Fruit fly (Drosophila melanogaster) whole organism: Measurements from ENCODE around the gene CG31388.

Experiments used
- CG8478 ChIP-seq: fragments of >200 bp; optimal IDR thresholded peaks from 2 replicates; lab custom pipeline; 2018; ENCODE audit warnings: inconsistent platforms
- Dll ChIP-seq: fragments of >200 bp; optimal IDR thresholded peaks from 2 replicates; lab custom pipeline; 2017
- EcR ChIP-seq, 2 experiments: fragments of >200 bp; optimal IDR thresholded peaks; 2 replicates each; lab custom pipeline; 2017; ENCODE audit warnings: missing biosample characterization in 2 of 2, missing genetic modification characterization in 2 of 2, missing genetic modification reagents in 2 of 2
- pan ChIP-seq: fragments of >200 bp; optimal IDR thresholded peaks from 2 replicates; lab custom pipeline; 2017
- psq ChIP-seq: fragments of >200 bp; optimal IDR thresholded peaks from 2 replicates; lab custom pipeline; 2017
- usp ChIP-seq: fragments of >200 bp; optimal IDR thresholded peaks from 2 replicates; lab custom pipeline; 2017; ENCODE audit warnings: missing biosample characterization, missing genetic modification characterization, mixed read lengths

Gene CG31388

DNA sequence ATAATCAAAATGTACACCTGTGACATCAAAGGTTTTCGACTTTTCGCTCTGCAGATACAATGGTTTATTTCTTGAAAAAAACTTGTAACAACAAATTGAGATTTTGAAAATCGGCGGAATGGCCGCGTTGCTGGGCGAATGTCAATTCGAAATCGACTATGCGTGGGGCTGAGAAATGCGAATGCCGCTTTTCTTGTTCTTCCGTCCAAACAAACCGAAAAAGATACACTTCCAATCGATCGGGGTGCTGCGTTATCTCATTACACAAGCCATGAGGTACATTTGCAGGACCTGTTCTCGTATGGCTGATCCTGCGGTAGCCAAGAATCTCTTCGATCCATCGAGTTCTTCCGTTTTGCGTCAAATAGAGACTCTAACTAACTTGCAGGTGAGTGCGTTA is at the start of gene CG31388:
TSS of gene CG31388 (plus strand) at position 218 of the 400 bp plus-strand sequence.
- TF ChIP-seq usp (GFP tag; lab: Kevin White, UChicago) (no peak), Dll (lab: Kevin White, UChicago) (no peak), pan (lab: Kevin White, UChicago) (no peak), psq (lab: Kevin White, UChicago) (no peak), EcR (GFP tag; optimal IDR thresholded peaks at IDR 0.05; lab: Kevin White, UChicago) (no peak)

DNA sequence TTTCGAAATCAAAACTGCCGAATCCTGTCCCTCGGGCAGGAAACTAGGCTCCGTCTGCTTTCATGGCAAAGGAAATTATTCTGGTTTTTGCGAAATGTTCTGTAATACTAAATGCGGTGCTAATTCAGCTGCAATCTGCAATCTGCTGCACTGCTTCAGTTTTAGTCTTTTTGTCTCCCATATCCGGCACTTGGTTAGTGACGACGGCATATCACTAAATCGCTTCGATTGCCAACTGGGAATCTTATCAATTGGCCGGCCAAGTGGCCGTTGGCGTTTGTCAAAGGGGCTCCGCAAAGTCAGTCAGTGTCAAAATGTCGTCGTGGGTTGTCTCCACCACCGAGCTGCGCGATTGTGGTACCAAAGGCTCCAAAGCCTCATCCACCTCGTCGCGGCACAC is 41.8 kb upstream of the CG31388 start, which contains the start of gene CG18577:
TSS of gene CG18577 (plus strand) at position 301 of the 400 bp plus-strand sequence.
- TF ChIP-seq Dll (lab: Kevin White, UChicago) (no peak), usp (GFP tag; lab: Kevin White, UChicago) (no peak), CG8478 (no peak)

DNA sequence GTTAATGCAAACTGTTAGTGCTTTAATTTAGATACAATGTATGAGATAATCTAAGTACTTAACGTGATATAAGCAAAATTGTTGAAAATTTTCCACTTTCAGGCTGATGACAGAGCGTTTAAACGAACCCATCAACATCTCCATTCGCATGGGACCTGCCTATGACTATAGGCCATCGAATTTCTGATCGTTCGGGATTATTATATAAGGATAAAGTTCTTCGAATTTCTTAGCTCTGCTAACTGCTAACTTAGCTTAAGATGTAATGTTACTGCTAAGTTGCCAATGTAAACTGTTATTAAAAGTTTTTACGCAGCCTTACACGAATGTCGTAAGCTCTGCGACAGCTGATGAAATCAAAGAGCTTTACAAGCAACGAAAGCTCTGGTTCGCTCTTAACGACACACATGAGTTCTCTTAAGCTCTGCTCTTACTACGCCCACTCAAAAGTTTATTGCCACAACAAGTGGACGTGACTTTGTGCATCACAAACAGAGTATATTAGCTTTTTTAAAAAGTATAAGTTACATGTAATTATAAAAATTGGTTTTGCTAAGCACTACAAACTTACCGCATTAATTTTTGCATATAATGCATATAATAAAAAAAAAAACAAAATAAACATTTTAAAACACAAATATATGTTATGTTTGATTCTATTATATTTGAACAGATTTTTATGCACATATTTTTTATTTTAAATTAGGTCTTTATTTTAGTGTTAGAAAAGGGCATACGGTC is 40.8 kb upstream of the CG31388 start:
- TF ChIP-seq pan (lab: Kevin White, UChicago) (no peak), CG8478 (no peak), EcR (GFP tag; optimal IDR thresholded peaks at IDR 0.05; lab: Kevin White, UChicago) (no peak), psq (lab: Kevin White, UChicago) (no peak), usp (GFP tag; lab: Kevin White, UChicago) (no peak), Dll (lab: Kevin White, UChicago) (no peak)

DNA sequence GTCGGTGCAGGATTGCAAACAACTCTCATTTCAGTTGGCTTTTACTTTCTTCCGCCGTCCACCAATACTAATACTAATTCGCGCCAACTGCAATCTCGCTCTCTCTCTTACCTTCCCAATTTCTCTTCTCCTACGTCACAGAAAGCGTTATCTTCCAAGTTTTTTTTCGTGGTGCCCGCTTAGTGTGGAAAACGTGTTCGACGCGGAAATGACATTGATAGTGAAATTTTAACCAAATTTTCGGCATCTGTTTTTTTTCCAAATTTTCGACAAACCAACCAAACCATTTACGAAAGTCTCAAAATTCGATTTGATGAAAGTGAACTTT is 40.3 kb upstream of the CG31388 start, which contains the start of gene cu:
TSS of gene cu (plus strand) at position 204 of the 328 bp plus-strand sequence.
- no peak for TF ChIP-seq pan (lab: Kevin White, UChicago)
- TF ChIP-seq Dll (lab: Kevin White, UChicago): no peak
- TF ChIP-seq usp (GFP tag; lab: Kevin White, UChicago): no peak
- TF ChIP-seq EcR (GFP tag; optimal IDR thresholded peaks at IDR 0.05; lab: Kevin White, UChicago): no peak
- TF ChIP-seq psq (lab: Kevin White, UChicago): no peak

DNA sequence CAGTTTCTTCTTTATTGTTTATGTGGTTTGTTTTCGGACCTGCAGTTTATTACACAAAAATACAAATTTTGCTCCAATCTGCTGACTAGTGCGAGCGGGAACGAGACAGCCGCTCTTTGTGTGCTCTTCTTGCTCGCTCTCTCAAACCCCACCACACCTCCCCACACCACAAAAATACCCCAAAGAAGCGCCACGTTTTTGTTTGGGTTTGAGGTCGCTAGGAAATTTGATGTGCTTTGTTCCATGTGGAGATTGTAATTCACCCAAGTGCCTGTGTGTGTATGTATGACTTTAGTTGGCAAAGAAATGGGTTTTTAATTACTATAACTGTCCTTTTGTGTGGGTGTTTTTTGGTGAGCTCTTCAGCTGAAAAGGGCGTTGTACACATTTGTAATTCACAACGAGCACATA is 39.5 kb upstream of the CG31388 start:
- TF ChIP-seq usp (GFP tag; lab: Kevin White, UChicago) (no peak), pan (lab: Kevin White, UChicago) (no peak), Dll (lab: Kevin White, UChicago) (no peak), CG8478 (no peak), psq (lab: Kevin White, UChicago) (no peak), EcR (GFP tag; optimal IDR thresholded peaks at IDR 0.05; lab: Kevin White, UChicago) (peak in 1 of 2 experiments; percentile 1)

DNA sequence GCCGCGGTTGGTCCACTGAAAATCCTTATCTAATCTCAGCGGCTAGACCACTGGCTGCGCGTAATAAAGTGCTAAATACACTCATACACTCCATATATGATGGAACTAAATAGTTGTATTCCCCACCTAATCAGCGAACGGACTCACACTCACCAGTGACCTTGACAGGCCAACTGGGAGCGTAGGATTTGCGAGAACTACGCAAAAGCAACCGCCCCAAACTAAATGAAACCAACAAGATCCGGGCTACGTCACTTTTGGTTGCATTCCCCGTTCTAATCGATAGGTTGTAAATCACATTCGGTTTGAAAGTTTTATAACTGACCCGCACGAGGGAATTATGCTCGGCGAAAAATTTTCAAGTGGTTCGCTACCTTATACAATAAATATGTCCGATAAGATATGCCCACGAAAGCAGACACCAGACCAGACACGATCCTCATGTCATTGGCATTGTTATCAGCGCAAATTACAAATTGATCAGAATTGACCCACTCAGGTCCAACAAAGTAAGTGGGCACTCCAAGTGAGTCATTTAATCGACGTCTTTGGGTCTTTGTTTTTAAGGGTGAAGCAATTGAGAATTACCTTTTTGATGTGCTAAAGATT is 38.3 kb upstream of the CG31388 start:
- TF ChIP-seq psq (lab: Kevin White, UChicago): no peak
- no peak for TF ChIP-seq usp (GFP tag; lab: Kevin White, UChicago)
- no peak for TF ChIP-seq CG8478
- no peak for TF ChIP-seq pan (lab: Kevin White, UChicago)
- no peak for TF ChIP-seq Dll (lab: Kevin White, UChicago)
- TF ChIP-seq EcR (GFP tag; optimal IDR thresholded peaks at IDR 0.05; lab: Kevin White, UChicago): no peak

DNA sequence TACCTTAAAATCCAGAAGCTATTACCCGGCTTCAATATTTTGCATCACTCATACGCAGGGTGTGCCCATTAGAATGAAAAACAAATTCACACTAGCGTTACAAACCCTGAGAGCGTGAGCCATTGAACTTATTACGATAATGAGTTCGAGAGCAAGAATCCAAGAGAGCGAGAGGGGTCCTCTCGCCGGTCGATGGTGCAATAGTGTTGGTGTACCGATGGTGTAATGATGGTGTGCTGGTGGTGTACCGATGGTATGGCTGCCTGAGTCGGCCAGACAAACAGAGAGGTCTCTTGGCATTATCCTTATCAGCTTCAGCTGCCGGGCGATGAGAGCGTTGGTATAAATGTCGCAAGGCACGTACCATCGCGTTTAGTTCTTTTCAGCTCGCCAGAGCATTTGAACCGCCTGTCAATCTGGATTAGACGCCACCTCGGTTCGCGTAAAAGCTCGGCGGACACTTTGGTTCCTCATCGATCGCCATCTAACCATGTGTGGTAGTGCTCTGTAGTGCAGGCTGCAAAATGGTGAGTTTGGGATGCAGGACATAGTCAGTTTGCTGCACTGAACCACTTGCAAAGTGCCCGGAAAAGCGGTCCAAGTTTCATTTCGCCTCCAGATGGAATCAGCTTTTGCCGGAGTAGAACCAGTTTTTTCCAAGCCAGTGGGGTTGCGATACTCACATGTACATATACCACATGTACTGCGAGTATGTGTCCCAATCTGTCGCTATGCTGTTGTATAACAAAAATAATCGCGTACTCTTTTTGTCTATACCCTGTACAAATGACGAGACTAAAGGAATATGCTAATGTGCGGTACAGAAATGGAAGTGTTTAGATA is 37.4 kb upstream of the CG31388 start:
- peak in 1 of 2 experiments; percentile 74 for TF ChIP-seq EcR (GFP tag; optimal IDR thresholded peaks at IDR 0.05; lab: Kevin White, UChicago)
- TF ChIP-seq pan (lab: Kevin White, UChicago): no peak

DNA sequence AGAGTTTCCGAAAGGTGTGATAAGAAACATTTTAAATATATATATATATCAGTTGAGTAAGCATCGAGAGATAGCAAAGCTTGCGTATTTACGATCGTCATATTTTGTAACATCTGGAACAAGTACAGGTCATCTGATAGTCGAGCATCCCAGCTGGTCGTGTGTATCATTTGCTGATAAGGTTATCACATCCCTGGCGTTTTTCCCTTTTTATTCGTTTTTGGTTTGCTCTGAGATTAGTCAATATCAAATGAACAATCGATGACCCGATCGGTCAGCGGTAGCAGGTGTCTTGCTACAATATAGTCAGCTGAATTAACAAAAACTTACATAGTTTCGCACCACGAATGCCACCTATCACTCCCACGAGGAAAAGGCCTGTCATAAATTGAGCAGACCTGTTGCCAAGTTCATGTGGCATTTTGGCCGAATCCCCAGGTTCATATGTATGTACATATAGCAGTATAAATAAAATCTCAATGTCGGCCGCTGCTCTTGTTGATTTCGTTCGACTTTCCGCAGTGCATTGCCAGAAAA is 36.7 kb upstream of the CG31388 start:
- peak; percentile 88 for TF ChIP-seq pan (lab: Kevin White, UChicago)
- TF ChIP-seq EcR (GFP tag; optimal IDR thresholded peaks at IDR 0.05; lab: Kevin White, UChicago): no peak

DNA sequence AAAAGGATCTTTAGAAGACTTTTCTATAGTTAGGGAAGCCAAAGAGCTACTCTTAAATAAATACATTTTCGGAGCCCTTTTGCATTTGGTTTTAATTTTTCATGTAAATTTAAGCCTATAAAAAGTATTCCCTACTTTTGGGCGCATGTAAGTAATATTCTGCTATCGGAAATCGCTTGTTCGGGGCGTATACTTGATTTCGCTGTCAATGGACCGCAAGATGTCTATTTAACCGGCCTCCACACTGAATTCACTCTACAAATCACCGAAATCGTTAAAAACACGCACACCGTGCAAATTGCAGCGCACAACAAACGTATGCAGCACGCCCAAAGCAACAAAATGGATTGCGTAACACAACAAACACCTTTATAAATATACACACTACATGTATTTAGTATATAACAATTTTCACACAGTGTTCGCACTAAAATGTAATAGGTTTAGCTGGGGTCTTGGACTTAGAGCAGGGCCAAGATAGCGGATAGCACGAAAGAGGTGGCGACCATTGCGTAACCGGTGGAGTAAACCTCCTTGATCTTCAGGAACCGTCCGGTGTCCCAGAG is 28.8 kb upstream of the CG31388 start:
- TF ChIP-seq usp (GFP tag; lab: Kevin White, UChicago) (no peak), Dll (lab: Kevin White, UChicago) (no peak), CG8478 (no peak), psq (lab: Kevin White, UChicago) (no peak), EcR (GFP tag; optimal IDR thresholded peaks at IDR 0.05; lab: Kevin White, UChicago) (no peak), pan (lab: Kevin White, UChicago) (no peak)

DNA sequence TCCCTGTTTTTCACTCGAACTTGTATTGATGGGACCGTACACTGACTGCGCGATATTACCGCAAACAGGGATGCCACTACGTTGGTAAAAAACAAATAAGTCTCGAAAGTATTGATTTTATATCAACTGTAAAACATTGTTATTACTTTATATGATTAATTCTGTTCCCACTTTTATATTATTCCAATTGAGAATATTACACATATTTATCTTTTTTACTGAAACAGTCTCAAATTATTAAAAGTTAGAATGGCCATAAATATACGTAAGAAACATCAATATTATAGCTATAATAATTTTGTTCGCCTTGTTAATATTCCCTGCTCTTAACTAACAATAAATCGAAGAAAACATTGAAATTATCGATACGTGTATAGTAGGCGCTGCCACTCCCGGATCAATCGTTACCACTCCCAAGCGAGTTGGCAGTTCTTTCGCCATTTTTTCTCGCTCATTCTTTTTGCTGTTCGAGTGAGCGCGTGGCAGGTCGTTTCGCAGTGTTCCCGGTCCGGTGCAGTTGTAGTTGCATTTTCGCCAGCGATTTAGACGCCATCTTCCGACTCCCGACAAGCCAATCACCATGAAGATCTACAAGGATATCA is 27.7 kb upstream of the CG31388 start, which contains the start of the genes SdhC and Tctp:
TSS of gene SdhC (minus strand) at position 49 of the 602 bp plus-strand sequence.
TSS of gene Tctp (plus strand) at position 447 of the 602 bp plus-strand sequence.
- TF ChIP-seq EcR (GFP tag; optimal IDR thresholded peaks at IDR 0.05; lab: Kevin White, UChicago) (no peak), CG8478 (no peak), usp (GFP tag; lab: Kevin White, UChicago) (no peak)
